Worm (Caenorhabditis elegans): ENCODE measurements around the gene Y37D8A.19.
A peak's percentile ranks its signal among the peaks of the same experiment; 100 is the strongest.

Gene Y37D8A.19

DNA sequence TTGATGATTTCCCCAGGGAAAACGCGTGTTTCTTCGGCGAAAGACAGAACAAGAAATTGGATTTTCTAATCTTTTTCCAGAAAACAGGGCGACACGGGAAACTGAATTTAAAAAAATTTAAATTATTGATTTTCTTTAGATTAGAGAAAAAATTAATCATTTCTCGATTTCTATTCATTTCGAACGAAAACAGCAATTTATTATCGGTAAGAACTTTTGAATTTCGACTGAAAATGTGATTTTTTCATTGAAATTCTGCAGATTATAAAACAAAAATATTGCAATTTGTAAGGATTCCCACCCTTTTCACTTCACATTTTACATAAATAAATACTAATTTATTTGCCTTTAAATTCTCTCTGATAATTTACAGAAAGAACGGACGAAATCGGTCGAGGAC lies 42.7 kb downstream of the Y37D8A.19 start, which contains the start of gene bckd-1A:
TSS of gene bckd-1A (minus strand) at position 101 of the 400 bp plus-strand sequence.
- TF ChIP-seq sox-4 (tag; optimal IDR thresholded peaks at IDR 0.05) (no peak), unc-42 (tag; optimal IDR thresholded peaks at IDR 0.05) (no peak), lin-11 (tag; optimal IDR thresholded peaks at IDR 0.05) (no peak), odd-2 (tag; optimal IDR thresholded peaks at IDR 0.05) (no peak), ceh-19 (GFP tag; optimal IDR thresholded peaks at IDR 0.05) (no peak)

DNA sequence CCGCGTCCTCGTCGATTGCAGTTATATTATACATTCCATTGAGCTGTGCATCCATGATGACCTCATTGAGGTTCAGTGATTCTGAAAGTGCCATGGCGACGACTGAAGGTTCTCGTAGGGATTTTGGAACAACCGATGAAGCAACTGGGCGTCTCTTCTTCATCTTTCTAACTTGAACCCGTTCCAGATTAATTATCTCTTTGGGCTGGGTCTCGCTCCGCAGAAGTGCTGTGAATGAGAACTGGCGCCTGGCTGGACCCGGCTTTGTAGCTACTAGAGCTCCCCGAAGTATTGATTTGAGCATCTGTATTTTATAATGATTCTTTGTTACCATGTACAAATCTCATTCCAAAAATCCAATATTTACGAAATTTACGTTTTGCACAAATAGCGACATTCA lies 47.9 kb downstream of the Y37D8A.19 start, which contains the start of gene ZK1010.2:
TSS of gene ZK1010.2 (minus strand) at position 304 of the 400 bp plus-strand sequence.
- TF ChIP-seq unc-42 (tag; optimal IDR thresholded peaks at IDR 0.05) (no peak), hlh-30 (tag; optimal IDR thresholded peaks at IDR 0.05; ENCODE audit: insufficient read depth) (no peak), ceh-31 (tag; optimal IDR thresholded peaks at IDR 0.05) (no peak), K02D7.2 (tag; optimal IDR thresholded peaks at IDR 0.05) (no peak), syd-9 (tag; optimal IDR thresholded peaks at IDR 0.05) (no peak), gmeb-2 (tag; optimal IDR thresholded peaks at IDR 0.05) (no peak), ceh-34 (tag; optimal IDR thresholded peaks at IDR 0.05) (no peak)

- TF ChIP-seq C38D4.7 (GFP tag; optimal IDR thresholded peaks at IDR 0.05): no peak
- no peak for TF ChIP-seq pqm-1 (tag; optimal IDR thresholded peaks at IDR 0.05)
- TF ChIP-seq ceh-31 (tag; optimal IDR thresholded peaks at IDR 0.05): peak; percentile 29
- TF ChIP-seq ceh-48 (tag; optimal IDR thresholded peaks at IDR 0.05): peak; percentile 56
- TF ChIP-seq unc-55 (GFP tag; optimal IDR thresholded peaks at IDR 0.05): no peak
- no peak for TF ChIP-seq ama-1 (optimal IDR thresholded peaks at IDR 0.05)
- peak; percentile 92 for TF ChIP-seq nfya-1 (tag; optimal IDR thresholded peaks at IDR 0.05)
- peak; percentile 2 for TF ChIP-seq dve-1 (tag; optimal IDR thresholded peaks at IDR 0.05)
- peak; percentile 17 for TF ChIP-seq elt-2 (tag; optimal IDR thresholded peaks at IDR 0.05)
- peak; percentile 0 for TF ChIP-seq ceh-34 (tag; optimal IDR thresholded peaks at IDR 0.05)
- TF ChIP-seq tbx-2 (tag; optimal IDR thresholded peaks at IDR 0.05): peak; percentile 6
Observed at ce11 chrIII:12978473-12979174, 49.0 kb downstream of the Y37D8A.19 start, which contains the start of the genes ubq-2 and frg-1. Gene ubq-2 (minus strand): TSS chrIII:12978523. Gene frg-1 (plus strand): TSS chrIII:12979162.

DNA sequence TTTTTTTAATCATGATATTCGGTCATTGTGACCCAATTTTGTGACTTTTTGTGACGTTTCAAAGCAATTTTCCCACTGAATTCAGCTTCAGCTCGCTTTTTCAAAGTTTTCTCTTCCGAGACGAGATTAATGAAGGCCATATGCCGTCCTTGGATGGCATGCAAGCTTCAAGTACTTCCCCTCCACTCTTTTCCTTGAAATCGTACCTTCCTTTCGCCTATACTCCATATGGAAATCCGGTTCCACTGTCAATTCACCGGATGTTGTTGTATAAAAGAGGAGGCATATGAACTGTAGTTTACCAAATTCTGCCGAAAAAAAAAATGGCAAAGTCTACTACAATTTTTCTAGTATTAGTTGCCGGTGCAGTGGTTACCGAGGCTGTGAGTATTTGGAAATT lies 51.1 kb downstream of the Y37D8A.19 start, which contains the start of gene ZK1010.4:
TSS of gene ZK1010.4 (plus strand) at position 301 of the 400 bp plus-strand sequence.
- TF ChIP-seq sdc-2 (tag; optimal IDR thresholded peaks at IDR 0.05): no peak
- TF ChIP-seq Y22D7AL.16 (tag; optimal IDR thresholded peaks at IDR 0.05): no peak
- TF ChIP-seq fkh-10 (GFP tag; optimal IDR thresholded peaks at IDR 0.05): no peak
- no peak for TF ChIP-seq unc-3 (GFP tag; conservative IDR thresholded peaks at IDR 0.05)
- no peak for TF ChIP-seq unc-3 (tag; optimal IDR thresholded peaks at IDR 0.05)
- no peak for TF ChIP-seq dmd-4 (tag; optimal IDR thresholded peaks at IDR 0.05; ENCODE audit: borderline replicate concordance)
- no peak for TF ChIP-seq ceh-6 (GFP tag; optimal IDR thresholded peaks at IDR 0.05)
- no peak for TF ChIP-seq eyg-1 (tag; optimal IDR thresholded peaks at IDR 0.05)
- TF ChIP-seq hlh-15 (tag; optimal IDR thresholded peaks at IDR 0.05): no peak
